Fruit fly (Drosophila melanogaster) Kc167 (cell line): Measurements from ENCODE around the gene COX6B.

Experiments used
- Sin3A ChIP-seq: fragments of >200 bp; optimal IDR thresholded peaks from 2 replicates; lab custom pipeline; 2018; ENCODE audit warnings: missing external identifiers
- h ChIP-seq: fragments of >200 bp; optimal IDR thresholded peaks from 3 replicates; lab custom pipeline; 2018; ENCODE audit warnings: missing external identifiers
- psq ChIP-seq: fragments of >200 bp; optimal IDR thresholded peaks from 2 replicates; lab custom pipeline; 2017; ENCODE audit warnings: missing external identifiers

DNA sequence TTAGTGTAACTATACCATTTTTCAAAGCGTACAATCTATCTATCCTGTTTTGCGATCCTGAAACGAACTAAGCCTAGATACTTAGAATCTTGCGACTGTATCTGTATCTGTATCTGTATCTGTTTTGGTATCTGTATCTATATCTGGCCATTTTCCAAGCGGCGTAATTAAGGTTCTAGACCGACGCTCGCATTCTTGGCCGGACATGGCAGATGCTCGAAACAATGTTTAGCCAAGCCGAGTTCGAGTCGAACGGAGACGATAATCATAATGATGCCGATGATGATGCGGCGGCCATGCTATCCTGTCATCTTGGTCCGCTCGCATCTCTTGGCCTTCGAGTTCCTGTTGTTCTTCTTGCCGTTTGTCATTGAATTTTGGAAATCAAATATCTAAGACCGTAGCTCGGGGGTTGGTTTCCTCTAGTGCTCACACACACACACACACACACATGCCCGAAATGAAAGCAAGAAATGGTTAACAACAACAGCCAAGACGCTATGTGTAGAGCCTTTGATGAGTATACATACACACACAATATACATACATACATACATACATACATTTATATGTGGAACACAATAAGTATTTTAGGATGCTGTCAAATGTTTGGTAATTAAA is 28.0 kb upstream of the COX6B start:
- no peak for TF ChIP-seq psq (lab: Kevin White, UChicago)
- no peak for TF ChIP-seq h
- TF ChIP-seq Sin3A: no peak
